Fruit fly (Drosophila melanogaster) Kc167 (cell line): ENCODE data around the gene CG42512.

Source experiments
- Myc ChIP-seq: fragments of >200 bp; optimal IDR thresholded peaks from 2 replicates; lab custom pipeline; 2017; ENCODE audit warnings: missing external identifiers
- Sin3A ChIP-seq: fragments of >200 bp; optimal IDR thresholded peaks from 2 replicates; lab custom pipeline; 2018; ENCODE audit warnings: missing external identifiers
- h ChIP-seq: fragments of >200 bp; optimal IDR thresholded peaks from 3 replicates; lab custom pipeline; 2018; ENCODE audit warnings: missing external identifiers
- insv ChIP-seq: fragments of >200 bp; optimal IDR thresholded peaks from 3 replicates; lab custom pipeline; 2018; ENCODE audit warnings: missing external identifiers
- psq ChIP-seq: fragments of >200 bp; optimal IDR thresholded peaks from 2 replicates; lab custom pipeline; 2017; ENCODE audit warnings: missing external identifiers
- ttk ChIP-seq: sonication (Bioruptor generic); optimal IDR thresholded peaks from 2 replicates; lab custom pipeline; 2017; ENCODE audit warnings: missing external identifiers

DNA sequence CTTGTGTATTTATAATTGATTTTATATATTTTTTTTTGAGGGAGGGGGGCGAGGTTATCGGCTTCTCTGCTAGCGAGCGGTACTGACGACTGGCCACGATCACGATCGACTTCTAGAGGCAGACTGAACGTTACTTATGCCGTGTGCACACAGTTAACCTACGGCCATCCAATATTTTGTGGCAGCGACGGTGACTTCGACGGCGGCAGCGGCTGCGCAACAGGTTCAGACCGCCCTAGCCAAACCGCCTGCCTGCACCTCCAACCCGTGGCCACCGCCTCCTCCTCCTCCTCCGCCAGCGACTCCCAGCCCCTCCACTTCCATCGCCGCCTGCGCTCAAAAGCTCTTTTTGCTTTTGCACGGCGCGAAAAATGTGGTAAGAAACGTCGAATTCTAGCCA lies 29.7 kb upstream of the CG42512 start, which contains the start of gene CG9782:
- TF ChIP-seq psq (lab: Kevin White, UChicago) = no peak
- no peak for TF ChIP-seq Myc (lab: Kevin White, UChicago)
- TF ChIP-seq Sin3A (lab: Kevin White, UChicago) = no peak
- no peak for TF ChIP-seq insv
- no peak for TF ChIP-seq h (lab: Kevin White, UChicago)
- no peak for TF ChIP-seq ttk (lab: Kevin White, UChicago)
